Worm (Caenorhabditis elegans) whole organism, mixed stage, embryonic: ENCODE measurements around the gene hda-10.

Experiments
- flh-1 ChIP-seq: fragments of 200-800 bp; sonication (Bioruptor generic); optimal IDR thresholded peaks from 2 replicates; lab custom pipeline; 2018; ENCODE audit warnings: mild to moderate bottlenecking, missing genetic modification characterization, moderate library complexity, missing compliant biosample characterization
- hlh-1 ChIP-seq: fragments of 150-350 bp; optimal IDR thresholded peaks from 2 replicates; lab custom pipeline; 2014; ENCODE audit warnings: missing biosample characterization, missing genetic modification reagents, missing genetic modification characterization
- nhr-28 ChIP-seq: fragments of 150-350 bp; optimal IDR thresholded peaks from 2 replicates; lab custom pipeline; 2014; ENCODE audit warnings: missing biosample characterization, missing genetic modification characterization
- sptf-1 ChIP-seq: sonication (generic microtip); optimal IDR thresholded peaks from 2 replicates; lab custom pipeline; 2017; ENCODE audit warnings: mild to moderate bottlenecking, missing genetic modification characterization, moderate library complexity, missing compliant biosample characterization
- unc-39 ChIP-seq: fragments of 150-350 bp; optimal IDR thresholded peaks from 2 replicates; lab custom pipeline; 2014; ENCODE audit warnings: missing biosample characterization, missing genetic modification characterization
- ztf-11 ChIP-seq: fragments of 150-350 bp; optimal IDR thresholded peaks from 2 replicates; lab custom pipeline; 2014; ENCODE audit warnings: missing biosample characterization, missing genetic modification characterization

DNA sequence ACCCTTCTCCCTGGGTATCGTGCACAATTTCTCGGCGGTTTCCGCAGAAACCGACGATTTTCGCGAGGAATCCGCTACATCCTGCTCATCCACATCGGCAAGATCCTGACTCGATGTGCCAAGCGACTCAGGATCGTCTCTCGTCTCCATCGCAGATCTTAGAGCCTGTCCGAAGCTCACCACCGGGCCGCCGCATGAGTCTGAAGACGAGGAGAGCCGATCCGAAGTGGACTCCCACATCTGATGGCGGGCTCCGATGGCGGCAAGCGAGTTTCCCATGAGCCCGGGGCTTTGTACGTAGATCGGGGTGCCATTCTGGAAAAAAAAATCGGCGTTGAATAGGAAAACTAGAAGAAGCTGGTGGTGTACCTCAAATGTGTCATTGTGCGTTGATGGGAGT, 24.2 kb upstream of the hda-10 start:
- TF ChIP-seq unc-39 (tag; lab: Kevin White, UChicago) (no peak), ztf-11 (no peak), flh-1 (GFP tag; lab: Kevin White, UChicago) (no peak), hlh-1 (tag; lab: Kevin White, UChicago) (no peak), nhr-28 (tag; lab: Kevin White, UChicago) (no peak), sptf-1 (tag; lab: Kevin White, UChicago) (no peak)
